Worm (Caenorhabditis elegans) whole organism, L2 larva: ENCODE results near the gene gly-6.

Source experiments
- lin-39 ChIP-seq: fragments of 150-350 bp; optimal IDR thresholded peaks from 2 replicates; lab custom pipeline; 2014; ENCODE audit warnings: missing biosample characterization, missing genetic modification reagents, missing genetic modification characterization
- ztf-11 ChIP-seq: sonication (generic microtip); optimal IDR thresholded peaks from 2 replicates; lab custom pipeline; 2017; ENCODE audit warnings: missing biosample characterization, missing genetic modification characterization

ce11 chrIII:4287379-4287778 lies 43.6 kb downstream of the gly-6 start, which contains the start of gene R10E4.3:
- no peak for TF ChIP-seq ztf-11
- no peak for TF ChIP-seq lin-39 (tag; lab: Kevin White, UChicago)
